Fruit fly (Drosophila melanogaster): ENCODE data around the gene Ir67b.

Gene Ir67b

dm6 chr3L:10381275-10381674 is 50.5 kb downstream of the Ir67b start (continued):
- peak; percentile 68 for TF ChIP-seq CG6792 (GFP tag; optimal IDR thresholded peaks at IDR 0.05)
- peak; percentile 69 for TF ChIP-seq CG32006 (GFP tag; optimal IDR thresholded peaks at IDR 0.05)
- TF ChIP-seq CG6854 (GFP tag; optimal IDR thresholded peaks at IDR 0.05): no peak
- TF ChIP-seq CG8632 (GFP tag; optimal IDR thresholded peaks at IDR 0.05): peak; percentile 59
- no peak for TF ChIP-seq CG1621 (tag; optimal IDR thresholded peaks at IDR 0.05)
- TF ChIP-seq Eip93F (GFP tag; optimal IDR thresholded peaks at IDR 0.05): no peak
- peak; percentile 48 for TF ChIP-seq net (GFP tag; optimal IDR thresholded peaks at IDR 0.05)
- peak; percentile 29 for TF ChIP-seq Lpt (GFP tag; optimal IDR thresholded peaks at IDR 0.05)
- TF ChIP-seq Blimp-1 (GFP tag; optimal IDR thresholded peaks at IDR 0.05): peak; percentile 49
- TF ChIP-seq fkh (GFP tag; optimal IDR thresholded peaks at IDR 0.05): no peak
- TF ChIP-seq CG7368 (GFP tag; optimal IDR thresholded peaks at IDR 0.05): no peak
- TF ChIP-seq fd85E (GFP tag; optimal IDR thresholded peaks at IDR 0.05): no peak
- TF ChIP-seq CG6808 (GFP tag; optimal IDR thresholded peaks at IDR 0.05): peak; percentile 26
- peak; percentile 79 for TF ChIP-seq Sox14 (GFP tag; optimal IDR thresholded peaks at IDR 0.05)
- TF ChIP-seq Eip75B (GFP tag; optimal IDR thresholded peaks at IDR 0.05): peak; percentile 62
- TF ChIP-seq CG11902 (GFP tag; optimal IDR thresholded peaks at IDR 0.05): peak; percentile 39
- TF ChIP-seq CG6276 (GFP tag; optimal IDR thresholded peaks at IDR 0.05): peak; percentile 16
- peak; percentile 63; the same call in 2 of the 3 replicates for TF ChIP-seq CG6163 (GFP tag; IDR thresholded peaks at IDR 0.05)
- peak; percentile 35 for TF ChIP-seq CG3919 (GFP tag; optimal IDR thresholded peaks at IDR 0.05)
- TF ChIP-seq lz (GFP tag; optimal IDR thresholded peaks at IDR 0.05): peak; percentile 72
- peak; percentile 13 for TF ChIP-seq dsx (GFP tag; optimal IDR thresholded peaks at IDR 0.05; ENCODE audit: poor library complexity, severe bottlenecking)
- TF ChIP-seq eg (GFP tag; IDR thresholded peaks at IDR 0.05): peak; percentile 61; the same call in 2 of the 3 replicates
- TF ChIP-seq CG10631 (GFP tag; optimal IDR thresholded peaks at IDR 0.05): peak; percentile 66
- peak; percentile 66 for TF ChIP-seq Hr4 (GFP tag; optimal IDR thresholded peaks at IDR 0.05)
- peak; percentile 67 for TF ChIP-seq Ets21C (GFP tag; optimal IDR thresholded peaks at IDR 0.05)
- TF ChIP-seq CG15336 (GFP tag; IDR thresholded peaks at IDR 0.05): peak; percentile 64
- peak; percentile 20 for TF ChIP-seq CG11762 (GFP tag; optimal IDR thresholded peaks at IDR 0.05; ENCODE audit: insufficient read depth)
- peak; percentile 49 for TF ChIP-seq CG10669 (GFP tag; optimal IDR thresholded peaks at IDR 0.05)
- peak in 1 of 2 experiments; percentile 15 for TF ChIP-seq ss (GFP tag; optimal IDR thresholded peaks at IDR 0.05)
- TF ChIP-seq OdsH (GFP tag; optimal IDR thresholded peaks at IDR 0.05): peak; percentile 65
- peak in 1 of 2 experiments; percentile 59 for TF ChIP-seq salr (GFP tag; optimal IDR thresholded peaks at IDR 0.05)

Data from whole organism, prepupa.